Worm (Caenorhabditis elegans) whole organism, L4 larva: Measurements from ENCODE around the gene gcy-12.

Experiments used
- ces-1 ChIP-seq: fragments of 150-350 bp; sonication (generic microtip); optimal IDR thresholded peaks from 4 replicates; lab custom pipeline; 2014; ENCODE audit warnings: missing biosample characterization, missing genetic modification reagents, missing genetic modification characterization
- egl-27 ChIP-seq: sonication (generic microtip); optimal IDR thresholded peaks from 3 replicates; lab custom pipeline; 2017; ENCODE audit warnings: missing biosample characterization, missing genetic modification reagents, missing genetic modification characterization
- nhr-10 ChIP-seq: fragments of 150-350 bp; optimal IDR thresholded peaks from 2 replicates; lab custom pipeline; 2014; ENCODE audit warnings: missing biosample characterization, missing genetic modification characterization
- nhr-25 ChIP-seq: sonication (generic microtip); optimal IDR thresholded peaks from 2 replicates; lab custom pipeline; 2017; ENCODE audit warnings: missing genetic modification characterization, mild to moderate bottlenecking, missing compliant biosample characterization, antibody characterized with exemption, moderate library complexity, borderline replicate concordance; ENCODE audit not compliant: insufficient read depth
- nhr-77 ChIP-seq: fragments of 150-350 bp; optimal IDR thresholded peaks from 2 replicates; lab custom pipeline; 2014; ENCODE audit warnings: missing biosample characterization, missing genetic modification characterization
- zfp-2 ChIP-seq: sonication (generic microtip); optimal IDR thresholded peaks from 2 replicates; lab custom pipeline; 2016; ENCODE audit warnings: mild to moderate bottlenecking, missing genetic modification characterization, missing compliant biosample characterization

DNA sequence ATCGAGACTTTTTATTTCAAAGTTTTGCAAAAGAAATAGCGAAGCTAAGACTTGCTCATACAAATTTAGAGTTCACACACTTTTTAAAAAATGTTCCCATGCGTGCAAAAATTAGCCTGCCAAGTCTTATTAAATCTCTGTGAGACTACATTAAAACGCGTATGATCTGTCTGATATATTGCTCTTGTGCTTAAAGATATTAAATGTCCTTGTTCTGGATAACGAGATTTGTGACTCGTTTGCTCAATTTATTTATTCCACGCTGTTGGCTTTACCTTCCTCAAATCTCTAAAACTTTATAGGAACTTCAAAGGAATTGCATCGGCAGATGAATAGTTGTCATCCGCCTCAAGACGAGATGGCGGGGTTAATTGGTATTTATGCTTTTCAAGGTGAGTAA is 43.5 kb downstream of the gcy-12 start, which contains the start of gene srg-69:
- TF ChIP-seq ces-1 (GFP tag; lab: Kevin White, UChicago) (no peak), zfp-2 (tag; lab: Kevin White, UChicago) (no peak), egl-27 (tag; lab: Kevin White, UChicago) (no peak), nhr-25 (tag; lab: Kevin White, UChicago) (no peak), nhr-77 (tag; lab: Kevin White, UChicago) (no peak), nhr-10 (tag; lab: Kevin White, UChicago) (no peak)
